Worm (Caenorhabditis elegans) whole organism, L3 larva: Measurements from ENCODE around the gene srz-59.

ENCODE experiments used
- ama-1 ChIP-seq: fragments of 150-350 bp; optimal IDR thresholded peaks from 2 replicates; lab custom pipeline; 2018
- ceh-16 ChIP-seq: sonication (generic microtip); optimal IDR thresholded peaks from 2 replicates; lab custom pipeline; 2017; ENCODE audit warnings: missing biosample characterization, missing genetic modification characterization
- ceh-28 ChIP-seq: fragments of 150-350 bp; optimal IDR thresholded peaks from 2 replicates; lab custom pipeline; 2014; ENCODE audit warnings: missing biosample characterization, missing genetic modification reagents, missing genetic modification characterization
- egl-27 ChIP-seq: sonication (generic microtip); optimal IDR thresholded peaks from 4 replicates; lab custom pipeline; 2017; ENCODE audit warnings: missing biosample characterization, missing genetic modification reagents, missing genetic modification characterization
- egl-5 ChIP-seq: fragments of 150-350 bp; optimal IDR thresholded peaks from 2 replicates; lab custom pipeline; 2017; ENCODE audit warnings: missing biosample characterization, missing genetic modification reagents, missing genetic modification characterization, inconsistent platforms
- elt-1 ChIP-seq: fragments of 150-350 bp; optimal IDR thresholded peaks from 2 replicates; lab custom pipeline; 2014; ENCODE audit warnings: missing biosample characterization, missing genetic modification characterization
- elt-2 ChIP-seq: sonication (generic microtip); optimal IDR thresholded peaks from 2 replicates; lab custom pipeline; 2016; ENCODE audit warnings: missing genetic modification reagents, mild to moderate bottlenecking, missing genetic modification characterization, missing compliant biosample characterization
- elt-3 ChIP-seq, 3 experiments: fragments of 150-350 bp in 1 of 3; sonication (generic microtip) in 2 of 3; optimal IDR thresholded peaks; 2 replicates in 2 of 3; 4 replicates in 1 of 3; lab custom pipeline; 2014 to 2017; ENCODE audit warnings: missing biosample characterization in 3 of 3, missing genetic modification characterization in 3 of 3
- eor-1 ChIP-seq, 2 experiments: fragments of 150-350 bp; optimal IDR thresholded peaks; 2 replicates each; lab custom pipeline; 2014 to 2018; ENCODE audit warnings: missing biosample characterization in 2 of 2, missing genetic modification characterization in 2 of 2
- fos-1 ChIP-seq: fragments of 150-350 bp; optimal IDR thresholded peaks from 2 replicates; lab custom pipeline; 2014; ENCODE audit warnings: missing biosample characterization, missing genetic modification characterization
- hmg-11 ChIP-seq: sonication (generic microtip); optimal IDR thresholded peaks from 2 replicates; lab custom pipeline; 2016; ENCODE audit warnings: missing genetic modification characterization, missing compliant biosample characterization
- jun-1 ChIP-seq: fragments of 150-350 bp; optimal IDR thresholded peaks from 2 replicates; lab custom pipeline; 2014; ENCODE audit warnings: missing biosample characterization, missing genetic modification reagents, missing genetic modification characterization
- lin-15B ChIP-seq: fragments of 150-350 bp; optimal IDR thresholded peaks from 2 replicates; lab custom pipeline; 2014; ENCODE audit warnings: missing biosample characterization, missing genetic modification characterization
- lin-39 ChIP-seq: fragments of 150-350 bp; optimal IDR thresholded peaks from 2 replicates; lab custom pipeline; 2018; ENCODE audit warnings: missing biosample characterization, missing genetic modification reagents, missing genetic modification characterization
- lsy-12 ChIP-seq: sonication (generic microtip); optimal IDR thresholded peaks from 2 replicates; lab custom pipeline; 2016; ENCODE audit warnings: mild to moderate bottlenecking, missing genetic modification characterization, missing compliant biosample characterization
- mdl-1 ChIP-seq: fragments of 150-350 bp; optimal IDR thresholded peaks from 2 replicates; lab custom pipeline; 2014; ENCODE audit warnings: missing biosample characterization, missing genetic modification characterization
- mml-1 ChIP-seq: fragments of 150-350 bp; sonication (generic microtip); optimal IDR thresholded peaks from 3 replicates; lab custom pipeline; 2014; ENCODE audit warnings: missing biosample characterization, missing genetic modification characterization
- nfya-1 ChIP-seq: sonication (generic microtip); optimal IDR thresholded peaks from 2 replicates; lab custom pipeline; 2017; ENCODE audit warnings: missing genetic modification characterization, mild to moderate bottlenecking, missing compliant biosample characterization, antibody characterized with exemption, moderate library complexity; ENCODE audit not compliant: insufficient read depth
- nhr-12 ChIP-seq: fragments of 150-350 bp; optimal IDR thresholded peaks from 2 replicates; lab custom pipeline; 2014; ENCODE audit warnings: missing biosample characterization, missing genetic modification characterization
- nhr-23 ChIP-seq: fragments of 150-350 bp; optimal IDR thresholded peaks from 2 replicates; lab custom pipeline; 2014; ENCODE audit warnings: missing biosample characterization, missing genetic modification reagents, missing genetic modification characterization
- nhr-237 ChIP-seq: fragments of 150-350 bp; optimal IDR thresholded peaks from 2 replicates; lab custom pipeline; 2014; ENCODE audit warnings: missing biosample characterization, missing genetic modification characterization
- nhr-43 ChIP-seq: sonication (generic microtip); optimal IDR thresholded peaks from 2 replicates; lab custom pipeline; 2016; ENCODE audit warnings: mild to moderate bottlenecking, missing genetic modification characterization, missing compliant biosample characterization; ENCODE audit not compliant: poor library complexity, severe bottlenecking
- nhr-67 ChIP-seq: fragments of 150-350 bp; optimal IDR thresholded peaks from 2 replicates; lab custom pipeline; 2014; ENCODE audit warnings: missing biosample characterization, missing genetic modification characterization
- nhr-76 ChIP-seq: fragments of 150-350 bp; sonication (generic microtip); optimal IDR thresholded peaks from 5 replicates; lab custom pipeline; 2014; ENCODE audit warnings: missing biosample characterization, missing genetic modification characterization
- pha-4 ChIP-seq: fragments of 150-350 bp; optimal IDR thresholded peaks from 2 replicates; lab custom pipeline; 2014; ENCODE audit warnings: missing biosample characterization, missing genetic modification reagents, missing genetic modification characterization
- snpc-4 ChIP-seq: fragments of 150-350 bp; optimal IDR thresholded peaks from 2 replicates; lab custom pipeline; 2014; ENCODE audit warnings: missing biosample characterization, missing genetic modification characterization
- tbx-2 ChIP-seq: sonication (generic microtip); optimal IDR thresholded peaks from 2 replicates; lab custom pipeline; 2016; ENCODE audit warnings: mild to moderate bottlenecking, missing genetic modification characterization, missing compliant biosample characterization
- unc-39 ChIP-seq: sonication (generic microtip); optimal IDR thresholded peaks from 4 replicates; lab custom pipeline; 2017; ENCODE audit warnings: missing biosample characterization, missing genetic modification characterization
- unc-62 ChIP-seq: fragments of 150-350 bp; sonication (generic microtip); optimal IDR thresholded peaks from 4 replicates; lab custom pipeline; 2014; ENCODE audit warnings: missing biosample characterization, missing genetic modification reagents, missing genetic modification characterization
- zag-1 ChIP-seq: fragments of 150-350 bp; optimal IDR thresholded peaks from 2 replicates; lab custom pipeline; 2014; ENCODE audit warnings: missing biosample characterization, missing genetic modification characterization
- ztf-11 ChIP-seq: fragments of 150-350 bp; optimal IDR thresholded peaks from 2 replicates; lab custom pipeline; 2014; ENCODE audit warnings: missing biosample characterization, missing genetic modification characterization
- ztf-4 ChIP-seq: fragments of 150-350 bp; optimal IDR thresholded peaks from 2 replicates; lab custom pipeline; 2014; ENCODE audit warnings: missing biosample characterization, missing genetic modification characterization

Gene srz-59

DNA sequence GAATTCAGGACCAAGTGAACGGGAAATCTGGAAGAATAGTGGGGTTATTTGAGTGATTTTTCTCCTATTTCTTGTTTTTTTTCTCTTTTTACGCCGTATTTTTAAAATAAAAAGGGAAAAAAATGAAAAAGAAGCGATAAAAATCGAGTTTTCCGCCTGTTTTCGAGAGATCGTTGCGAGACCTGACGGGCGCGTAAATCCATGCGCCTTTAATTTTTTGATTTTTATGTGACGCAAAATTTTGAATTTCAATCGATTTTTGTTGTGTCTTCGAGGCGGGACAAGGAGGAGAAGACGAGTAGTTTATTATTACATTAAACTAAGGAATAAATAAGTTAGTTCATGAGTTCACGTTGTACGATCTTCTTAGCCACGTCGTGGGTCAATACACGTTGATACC is 18.2 kb upstream of the srz-59 start:
- TF ChIP-seq jun-1 (tag; lab: Kevin White, UChicago), result no peak
- TF ChIP-seq nhr-43 (tag; lab: Kevin White, UChicago), result no peak
- no peak for TF ChIP-seq nhr-23 (tag; lab: Kevin White, UChicago)
- TF ChIP-seq egl-27 (tag; lab: Kevin White, UChicago), result no peak
- no peak for TF ChIP-seq mml-1
- TF ChIP-seq hmg-11 (tag; lab: Kevin White, UChicago), result no peak
- no peak for TF ChIP-seq ceh-28 (tag; lab: Kevin White, UChicago)
- no peak for TF ChIP-seq lsy-12 (tag; lab: Kevin White, UChicago)
- TF ChIP-seq elt-1, result no peak
- TF ChIP-seq ama-1, result no peak

DNA sequence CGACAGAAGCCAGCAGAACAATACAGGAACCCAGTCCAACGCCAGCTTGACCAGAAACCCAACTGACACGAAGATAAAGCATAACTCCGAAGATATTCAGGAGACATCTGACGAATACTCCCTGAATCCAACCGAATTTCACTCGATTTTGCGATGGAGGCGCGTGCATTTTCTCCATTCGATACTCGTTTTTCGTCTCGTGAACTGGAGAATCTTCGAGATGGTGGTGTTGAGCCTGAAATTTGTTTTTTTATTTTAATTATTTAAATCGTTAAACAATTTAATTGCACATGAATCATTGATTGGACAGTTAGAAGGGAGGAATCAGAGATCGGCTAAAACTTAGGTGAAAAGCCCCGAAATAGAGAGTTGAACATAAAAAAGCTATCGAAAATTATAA is 17.5 kb upstream of the srz-59 start:
- TF ChIP-seq lin-15B (tag; lab: Kevin White, UChicago) (no peak), pha-4 (tag; lab: Kevin White, UChicago) (no peak), zag-1 (tag; lab: Kevin White, UChicago) (no peak), lsy-12 (tag; lab: Kevin White, UChicago) (no peak), elt-2 (tag; lab: Kevin White, UChicago) (no peak), elt-3 (tag; optimal IDR thresholded peaks at IDR 0.05; lab: Kevin White, UChicago) (no peak), lin-39 (no peak), hmg-11 (tag; lab: Kevin White, UChicago) (no peak)

DNA sequence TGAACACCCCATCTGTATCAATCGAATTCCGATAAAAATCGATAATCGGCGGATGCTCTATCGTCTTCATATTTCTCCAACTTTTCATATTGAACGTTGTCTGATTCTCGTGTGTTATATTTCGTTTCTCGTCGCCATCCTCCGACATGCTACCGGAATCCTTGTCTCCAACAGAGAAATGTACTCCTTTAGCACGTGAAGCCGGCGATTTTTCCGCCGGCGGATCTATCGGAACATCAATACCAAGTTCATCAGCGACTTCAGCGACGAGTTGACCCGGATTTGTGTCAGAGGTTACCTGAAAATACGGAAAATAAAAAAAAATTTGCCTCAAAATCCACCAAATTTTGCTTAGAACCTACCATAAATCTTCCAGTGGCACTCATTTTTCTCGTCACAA is 16.8 kb upstream of the srz-59 start:
- TF ChIP-seq zag-1 (tag; lab: Kevin White, UChicago) (no peak), eor-1 (tag; optimal IDR thresholded peaks at IDR 0.05; lab: Kevin White, UChicago) (no peak), elt-2 (tag; lab: Kevin White, UChicago) (no peak), unc-62 (GFP tag; lab: Kevin White, UChicago) (no peak), lin-39 (no peak), unc-39 (tag; lab: Kevin White, UChicago) (no peak), ztf-4 (tag; lab: Kevin White, UChicago) (no peak), pha-4 (tag; lab: Kevin White, UChicago) (no peak), fos-1 (tag; lab: Kevin White, UChicago) (no peak), ama-1 (no peak), nhr-76 (tag; lab: Kevin White, UChicago) (no peak)
- TF ChIP-seq, all 47 proteins: peak for 0

DNA sequence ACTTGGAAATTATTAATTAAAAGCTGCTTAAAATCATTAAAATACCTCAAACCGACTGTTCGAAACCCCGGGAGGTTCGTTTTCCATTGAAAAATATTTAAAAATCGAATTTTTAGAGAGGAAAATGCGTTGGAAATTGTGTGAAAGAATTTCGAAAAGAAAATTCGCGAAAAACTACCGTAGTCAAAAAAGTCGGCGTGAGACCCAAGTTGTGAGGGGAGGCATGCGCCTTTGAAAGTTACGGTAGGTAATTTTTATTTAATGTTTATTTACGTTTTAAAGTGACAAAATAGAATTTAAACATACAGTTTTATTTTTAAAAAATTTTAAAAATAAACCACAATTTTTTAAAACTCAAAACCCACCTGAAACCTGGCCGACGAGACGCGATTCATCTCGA is 16.3 kb upstream of the srz-59 start:
- TF ChIP-seq mdl-1 (tag; lab: Kevin White, UChicago), result no peak
- TF ChIP-seq nhr-67 (tag; lab: Kevin White, UChicago), result no peak
- no peak for TF ChIP-seq nhr-237
- no peak for TF ChIP-seq nhr-12 (tag; lab: Kevin White, UChicago)
- TF ChIP-seq snpc-4 (tag; lab: Kevin White, UChicago), result peak; percentile 51
- TF ChIP-seq ceh-16, result no peak

DNA sequence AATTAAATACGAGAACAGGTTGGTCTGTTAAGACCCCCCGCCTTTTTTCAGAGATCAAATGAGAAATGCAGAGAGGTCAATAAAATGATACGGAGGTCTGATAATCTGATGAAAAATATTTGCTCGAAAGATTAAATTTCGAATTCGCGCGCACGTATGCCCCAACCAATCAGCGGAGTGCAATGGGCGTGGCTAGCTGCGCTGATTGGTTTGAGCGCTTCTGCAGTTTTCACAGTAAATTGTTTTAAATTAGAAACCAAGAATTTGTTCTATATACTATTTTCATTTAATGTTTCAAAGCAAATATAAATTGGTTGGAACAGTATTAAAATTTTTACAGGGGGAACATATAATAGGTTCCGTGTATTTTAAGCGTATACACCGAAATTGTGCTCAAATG is 12.5 kb upstream of the srz-59 start:
- no peak for TF ChIP-seq hmg-11 (tag; lab: Kevin White, UChicago)
- peak; percentile 81 for TF ChIP-seq nfya-1

DNA sequence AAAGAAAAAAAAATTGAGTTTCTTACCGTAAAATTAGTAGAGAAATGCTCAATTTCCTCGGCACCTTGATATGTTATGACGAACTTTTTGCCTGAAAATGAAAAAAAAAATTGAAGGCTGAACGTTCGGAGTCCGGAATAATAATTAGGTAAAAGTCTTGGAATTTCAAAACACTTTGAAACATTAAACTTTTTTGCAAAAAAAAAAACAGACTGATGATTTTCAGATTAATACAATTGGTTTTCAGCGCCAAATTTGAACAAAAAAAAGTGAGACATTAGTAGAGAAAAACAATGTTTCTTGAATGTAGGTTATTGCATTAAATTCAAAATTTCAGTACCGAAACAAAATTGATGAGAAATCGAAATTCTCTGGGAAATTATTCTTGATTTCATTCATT is 7.9 kb upstream of the srz-59 start, which contains the start of gene nkcc-1:
nkcc-1 (minus strand) TSS at position 101 of the 400 bp plus-strand sequence.
- no peak for TF ChIP-seq nfya-1
- TF ChIP-seq nhr-76 (tag; lab: Kevin White, UChicago), result no peak
- no peak for TF ChIP-seq mml-1
- TF ChIP-seq nhr-237, result no peak
- no peak for TF ChIP-seq tbx-2
- TF ChIP-seq ztf-11 (tag; lab: Kevin White, UChicago), result no peak
- TF ChIP-seq ceh-28 (tag; lab: Kevin White, UChicago), result no peak
- TF ChIP-seq egl-5, result no peak
